Worm (Caenorhabditis elegans): ENCODE results near the gene enpl-1.

- TF ChIP-seq ceh-82 (tag; optimal IDR thresholded peaks at IDR 0.05) (no peak), mxl-2 (GFP tag; conservative IDR thresholded peaks at IDR 0.05) (no peak), lsy-2 (tag; optimal IDR thresholded peaks at IDR 0.05) (no peak), ZK337.2 (GFP tag; IDR thresholded peaks at IDR 0.05) (no peak), ceh-20 (GFP tag; IDR thresholded peaks at IDR 0.05) (no peak), zag-1 (tag; optimal IDR thresholded peaks at IDR 0.05) (no peak), pqm-1 (tag; optimal IDR thresholded peaks at IDR 0.05) (no peak)
Observed at ce11 chrIV:11150844-11151243, 31.7 kb downstream of the enpl-1 start, which contains the start of gene C08F8.2.
